Fruit fly (Drosophila melanogaster): ENCODE data around the gene CG16753.

DNA sequence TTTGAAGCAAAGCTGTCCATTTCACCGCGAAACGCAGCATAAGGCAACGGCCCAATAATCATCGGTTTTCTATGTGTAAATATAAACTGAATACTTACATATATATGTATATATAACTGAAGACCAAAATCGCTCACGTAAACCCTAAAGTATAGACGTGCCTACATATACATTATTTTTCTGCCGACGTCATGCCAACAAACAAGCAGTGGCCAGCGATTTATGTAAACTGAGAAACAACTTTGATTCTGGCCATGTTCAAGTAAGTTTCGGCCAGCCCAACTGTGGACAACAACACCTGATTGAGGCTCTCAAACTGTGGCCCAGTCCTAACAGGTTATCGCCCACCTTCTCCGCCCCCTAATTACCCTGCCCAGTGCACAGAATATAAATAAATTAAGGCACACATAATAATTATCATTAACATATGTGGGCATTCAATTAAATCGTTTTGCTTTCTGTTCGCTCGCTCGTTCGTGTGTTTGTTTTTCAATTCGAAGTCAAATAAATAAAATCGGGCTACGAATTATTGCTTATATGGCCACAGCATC lies 27.2 kb downstream of the CG16753 start:
- no peak for TF ChIP-seq Hr78 (GFP tag; optimal IDR thresholded peaks at IDR 0.05)
- no peak for TF ChIP-seq Myc (optimal IDR thresholded peaks at IDR 0.05)
- TF ChIP-seq Vsx2 (GFP tag; optimal IDR thresholded peaks at IDR 0.05; ENCODE audit: partially characterized antibody), result peak; percentile 49
- no peak for TF ChIP-seq Hr83 (GFP tag; optimal IDR thresholded peaks at IDR 0.05; ENCODE audit: poor library complexity, severe bottlenecking)
